Fruit fly (Drosophila melanogaster) whole organism, wandering third instar larva: ENCODE measurements around the gene CG13694.

Source experiments
- Abd-B ChIP-seq: fragments of >200 bp; optimal IDR thresholded peaks from 2 replicates; lab custom pipeline; 2017; ENCODE audit warnings: missing biosample characterization, missing genetic modification characterization
- CrebA ChIP-seq: fragments of 200-800 bp; sonication (Bioruptor generic); optimal IDR thresholded peaks from 2 replicates; lab custom pipeline; 2016; ENCODE audit warnings: missing biosample characterization, mild to moderate bottlenecking, missing genetic modification characterization, borderline replicate concordance
- Rel ChIP-seq, 2 experiments: fragments of 200-800 bp; sonication (Bioruptor generic) in 1 of 2; optimal IDR thresholded peaks; 2 replicates in 1 of 2; 3 replicates in 1 of 2; lab custom pipeline; 2016 to 2019; ENCODE audit warnings: mild to moderate bottlenecking in 2 of 2, missing biosample characterization in 2 of 2, missing genetic modification characterization in 2 of 2, moderate library complexity in 1 of 2
- br ChIP-seq: fragments of 200-800 bp; sonication (Bioruptor generic); optimal IDR thresholded peaks from 2 replicates; lab custom pipeline; 2016; ENCODE audit warnings: missing biosample characterization, missing genetic modification characterization
- h ChIP-seq: fragments of 200-800 bp; sonication (Bioruptor generic); optimal IDR thresholded peaks from 3 replicates; lab custom pipeline; 2016; ENCODE audit warnings: missing biosample characterization, mild to moderate bottlenecking, missing genetic modification characterization
- pan ChIP-seq: fragments of >200 bp; optimal IDR thresholded peaks from 2 replicates; lab custom pipeline; 2017

- TF ChIP-seq br: no peak
- no peak for TF ChIP-seq Rel (GFP tag; optimal IDR thresholded peaks at IDR 0.05; lab: Kevin White, UChicago)
- peak; percentile 20 for TF ChIP-seq Rel (tag; optimal IDR thresholded peaks at IDR 0.05; lab: Kevin White, UChicago)
- no peak for TF ChIP-seq h (GFP tag; lab: Kevin White, UChicago)
- no peak for TF ChIP-seq pan (lab: Kevin White, UChicago)
- no peak for TF ChIP-seq Abd-B (GFP tag; lab: Kevin White, UChicago)
- no peak for TF ChIP-seq CrebA
Observed at dm6 chr2L:135383-136130, 19.3 kb upstream of the CG13694 start.
